Worm (Caenorhabditis elegans) whole organism, L4 larva: ENCODE results near the gene F46F5.7.

Experiments used
- D1046.2 ChIP-seq: fragments of 200-800 bp; sonication (Bioruptor generic); IDR thresholded peaks from 2 replicates; pipeline ENCODE4 v1.3.6; 2022; ENCODE audit warnings: missing genetic modification characterization, missing compliant biosample characterization
- aha-1 ChIP-seq: fragments of 150-350 bp; peaks from one replicate; lab custom pipeline; 2014; ENCODE audit warnings: missing biosample characterization, missing genetic modification characterization
- ceh-32 ChIP-seq: sonication (generic microtip); optimal IDR thresholded peaks from 2 replicates; lab custom pipeline; 2016; ENCODE audit warnings: mild to moderate bottlenecking, missing genetic modification characterization, missing compliant biosample characterization; ENCODE audit not compliant: poor library complexity
- lsy-2 ChIP-seq, 2 experiments: fragments of 150-350 bp in 1 of 2; sonication (generic microtip) in 1 of 2; optimal IDR thresholded peaks; 2 replicates each; lab custom pipeline; 2014 to 2017; ENCODE audit warnings: missing biosample characterization in 2 of 2, missing genetic modification characterization in 2 of 2
- skn-1 ChIP-seq: fragments of 150-350 bp; optimal IDR thresholded peaks from 2 replicates; lab custom pipeline; 2014; ENCODE audit warnings: missing biosample characterization, missing genetic modification characterization
- tra-1 ChIP-seq: fragments of 200-800 bp; sonication (Bioruptor generic); IDR thresholded peaks from 2 replicates; pipeline ENCODE4 v1.3.6; 2022; ENCODE audit warnings: missing genetic modification reagents, missing genetic modification characterization, missing compliant biosample characterization
- unc-62 ChIP-seq, 3 experiments: fragments of 150-350 bp in 1 of 3; sonication (generic microtip); optimal IDR thresholded peaks in 2 of 3; peaks in 1 of 3; 1 replicate in 1 of 3; 2 replicates in 2 of 3; lab custom pipeline; 2014 to 2017; ENCODE audit warnings: missing biosample characterization in 3 of 3, missing genetic modification characterization in 3 of 3, missing genetic modification reagents in 3 of 3, missing genotype in 1 of 3

DNA sequence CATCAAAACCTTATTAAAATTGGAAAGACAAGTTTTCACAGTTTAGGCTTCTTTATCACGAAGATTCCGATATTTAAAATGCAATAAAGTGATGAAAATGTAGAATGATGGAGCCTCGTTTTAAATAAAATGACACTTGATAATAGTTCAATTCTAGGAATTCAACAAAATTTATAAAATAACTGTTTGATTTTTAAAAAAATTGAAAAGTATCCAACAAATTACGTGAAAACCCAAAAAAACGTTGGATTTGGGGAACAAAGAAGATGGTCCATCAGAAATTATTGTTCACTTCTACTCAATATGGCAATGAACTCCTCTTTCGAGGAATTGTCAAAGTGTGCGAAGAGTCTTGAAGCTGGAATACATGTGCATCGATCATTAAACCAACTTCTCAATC lies 23.6 kb upstream of the F46F5.7 start, which contains the start of gene F28A10.4:
- TF ChIP-seq D1046.2 (GFP tag; lab: Robert Waterston, UW) = no peak
- no peak for TF ChIP-seq unc-62 (GFP tag; optimal IDR thresholded peaks at IDR 0.05 in 1 of 2; lab: Kevin White, UChicago)
- TF ChIP-seq unc-62 (tag; optimal IDR thresholded peaks at IDR 0.05; lab: Kevin White, UChicago) = no peak
- no peak for TF ChIP-seq tra-1 (GFP tag; lab: Robert Waterston, UW)
- TF ChIP-seq aha-1 (tag; lab: Kevin White, UChicago) = no peak
- no peak for TF ChIP-seq ceh-32
- TF ChIP-seq lsy-2 (tag; optimal IDR thresholded peaks at IDR 0.05; lab: Kevin White, UChicago) = no peak
- no peak for TF ChIP-seq skn-1 (tag; lab: Kevin White, UChicago)
